Worm (Caenorhabditis elegans): Measurements from ENCODE around the gene sut-1.

sut-1 gene

ce11 chrII:1131821-1132220 lies 8.8 kb upstream of the sut-1 start:
- TF ChIP-seq pha-4 (tag; optimal IDR thresholded peaks at IDR 0.05), result no peak
- TF ChIP-seq nhr-76 (tag; optimal IDR thresholded peaks at IDR 0.05), result no peak
- TF ChIP-seq mdl-1 (tag; optimal IDR thresholded peaks at IDR 0.05), result no peak
- no peak for TF ChIP-seq skn-1 (tag; optimal IDR thresholded peaks at IDR 0.05)
- TF ChIP-seq nhr-237 (tag; optimal IDR thresholded peaks at IDR 0.05), result no peak
- no peak for TF ChIP-seq sea-2 (GFP tag; optimal IDR thresholded peaks at IDR 0.05)
- no peak for TF ChIP-seq elt-1 (tag; optimal IDR thresholded peaks at IDR 0.05)
- TF ChIP-seq elt-2 (tag; optimal IDR thresholded peaks at IDR 0.05), result no peak
- no peak for TF ChIP-seq fos-1 (tag; optimal IDR thresholded peaks at IDR 0.05)
- TF ChIP-seq ama-1 (optimal IDR thresholded peaks at IDR 0.05), result no peak
- TF ChIP-seq nhr-11 (tag; optimal IDR thresholded peaks at IDR 0.05), result no peak
- TF ChIP-seq ceh-28 (tag; optimal IDR thresholded peaks at IDR 0.05), result no peak
- no peak for TF ChIP-seq ztf-4 (tag; optimal IDR thresholded peaks at IDR 0.05)
- TF ChIP-seq elt-3 (tag; optimal IDR thresholded peaks at IDR 0.05), result no peak

ce11 chrII:1131367-1131766 lies 8.3 kb upstream of the sut-1 start:
- TF ChIP-seq pha-4 (tag; optimal IDR thresholded peaks at IDR 0.05), result no peak
- no peak for TF ChIP-seq R02D3.7 (tag; optimal IDR thresholded peaks at IDR 0.05)
- no peak for TF ChIP-seq fkh-10 (GFP tag; optimal IDR thresholded peaks at IDR 0.05)
- no peak for TF ChIP-seq egl-27 (tag; optimal IDR thresholded peaks at IDR 0.05)
- no peak for TF ChIP-seq ceh-28 (tag; optimal IDR thresholded peaks at IDR 0.05)
- no peak for TF ChIP-seq snpc-4 (tag; optimal IDR thresholded peaks at IDR 0.05)
- TF ChIP-seq nhr-11 (tag; optimal IDR thresholded peaks at IDR 0.05), result no peak
- no peak for TF ChIP-seq hmg-11 (tag; optimal IDR thresholded peaks at IDR 0.05)
- no peak for TF ChIP-seq ceh-16 (tag; optimal IDR thresholded peaks at IDR 0.05)
- TF ChIP-seq lin-15B (tag; optimal IDR thresholded peaks at IDR 0.05), result no peak
- TF ChIP-seq ceh-9 (tag; optimal IDR thresholded peaks at IDR 0.05), result no peak
- TF ChIP-seq nhr-25 (tag; optimal IDR thresholded peaks at IDR 0.05), result no peak
- TF ChIP-seq nhr-28 (tag; optimal IDR thresholded peaks at IDR 0.05), result no peak
- no peak for TF ChIP-seq mml-1 (tag; optimal IDR thresholded peaks at IDR 0.05)
- TF ChIP-seq unc-62 (GFP tag; optimal IDR thresholded peaks at IDR 0.05), result no peak
- no peak for TF ChIP-seq elt-3 (tag; optimal IDR thresholded peaks at IDR 0.05)
- no peak for TF ChIP-seq nhr-67 (tag; optimal IDR thresholded peaks at IDR 0.05)
- no peak for TF ChIP-seq fkh-2 (tag; optimal IDR thresholded peaks at IDR 0.05)
- TF ChIP-seq pqm-1 (tag; optimal IDR thresholded peaks at IDR 0.05), result no peak
- TF ChIP-seq nhr-76 (tag; optimal IDR thresholded peaks at IDR 0.05), result no peak

ce11 chrII:1130241-1130640 lies 7.2 kb upstream of the sut-1 start:
- TF ChIP-seq pqm-1 (tag; optimal IDR thresholded peaks at IDR 0.05) (no peak), nhr-77 (tag; optimal IDR thresholded peaks at IDR 0.05) (no peak), daf-12 (tag; optimal IDR thresholded peaks at IDR 0.05) (no peak), elt-1 (tag; optimal IDR thresholded peaks at IDR 0.05) (no peak), zag-1 (tag; optimal IDR thresholded peaks at IDR 0.05) (no peak), ztf-11 (tag; optimal IDR thresholded peaks at IDR 0.05) (no peak), elt-2 (tag; optimal IDR thresholded peaks at IDR 0.05) (no peak), egl-27 (tag; optimal IDR thresholded peaks at IDR 0.05) (no peak), aly-2 (tag; optimal IDR thresholded peaks at IDR 0.05) (no peak), pha-4 (tag; optimal IDR thresholded peaks at IDR 0.05) (no peak), ztf-4 (tag; optimal IDR thresholded peaks at IDR 0.05) (no peak), mdl-1 (tag; optimal IDR thresholded peaks at IDR 0.05) (no peak), tbx-2 (tag; optimal IDR thresholded peaks at IDR 0.05) (no peak), nhr-76 (tag; optimal IDR thresholded peaks at IDR 0.05) (no peak), fkh-2 (tag; optimal IDR thresholded peaks at IDR 0.05) (no peak), ceh-16 (tag; optimal IDR thresholded peaks at IDR 0.05) (no peak), unc-39 (tag; optimal IDR thresholded peaks at IDR 0.05) (no peak), sea-2 (GFP tag; optimal IDR thresholded peaks at IDR 0.05) (no peak), ceh-82 (tag; optimal IDR thresholded peaks at IDR 0.05) (no peak)

DNA sequence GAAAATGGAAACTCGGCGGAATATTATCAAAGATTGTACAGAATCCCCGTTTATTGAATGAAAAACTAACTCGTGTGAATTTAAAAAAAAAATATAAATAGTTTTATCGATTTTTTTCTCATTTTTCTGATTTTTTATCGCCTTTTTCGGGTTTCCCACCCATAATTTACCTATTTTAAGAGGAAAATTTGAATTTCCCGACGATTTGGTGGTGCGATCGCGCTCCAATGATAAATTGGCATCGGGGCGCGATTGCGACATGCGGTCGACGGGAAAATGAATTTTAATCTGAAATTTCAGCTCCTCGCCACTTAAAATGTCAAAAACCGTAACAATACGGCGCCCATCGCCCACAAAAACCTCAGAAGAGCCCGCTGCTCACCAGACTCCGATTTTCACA lies 4.6 kb upstream of the sut-1 start, which contains the start of gene taf-6.1:
Gene taf-6.1, plus strand, starts transcription at position 301 of the 400 bp plus-strand sequence.
- TF ChIP-seq lin-39 (tag; optimal IDR thresholded peaks at IDR 0.05) (no peak), unc-39 (tag; optimal IDR thresholded peaks at IDR 0.05) (no peak), egl-5 (tag; optimal IDR thresholded peaks at IDR 0.05) (no peak), elt-2 (tag; optimal IDR thresholded peaks at IDR 0.05) (no peak), ztf-4 (tag; optimal IDR thresholded peaks at IDR 0.05) (no peak), ama-1 (optimal IDR thresholded peaks at IDR 0.05) (no peak), nhr-11 (tag; optimal IDR thresholded peaks at IDR 0.05) (no peak), nhr-67 (tag; optimal IDR thresholded peaks at IDR 0.05) (no peak), eor-1 (tag; optimal IDR thresholded peaks at IDR 0.05) (no peak), fkh-10 (GFP tag; optimal IDR thresholded peaks at IDR 0.05) (no peak), nhr-12 (tag; optimal IDR thresholded peaks at IDR 0.05) (no peak)
